Fruit fly (Drosophila melanogaster) whole organism, embryonic: ENCODE measurements around the gene CG42820.

Source experiments
- CG10274 ChIP-seq: fragments of 200-800 bp; sonication (Bioruptor generic); optimal IDR thresholded peaks from 3 replicates; lab custom pipeline; 2017; ENCODE audit warnings: missing biosample characterization, mild to moderate bottlenecking, missing genetic modification characterization
- CG10543 ChIP-seq: fragments of 200-800 bp; sonication (Bioruptor generic); optimal IDR thresholded peaks from 3 replicates; lab custom pipeline; 2017; ENCODE audit warnings: missing biosample characterization, mild to moderate bottlenecking, missing genetic modification characterization, moderate library complexity
- CG11247 ChIP-seq: fragments of 200-800 bp; sonication (Bioruptor generic); IDR thresholded peaks from 2 replicates; pipeline ENCODE4 v1.3.6; 2022; ENCODE audit warnings: missing biosample characterization, missing genetic modification characterization
- CG11560 ChIP-seq: fragments of 200-800 bp; sonication (Bioruptor generic); IDR thresholded peaks from 3 replicates; pipeline ENCODE4 v1.3.6; 2022; ENCODE audit warnings: missing biosample characterization, missing genetic modification characterization
- CG13775 ChIP-seq: fragments of 200-800 bp; sonication (Bioruptor generic); optimal IDR thresholded peaks from 3 replicates; lab custom pipeline; 2017; ENCODE audit warnings: missing biosample characterization, mild to moderate bottlenecking, missing genetic modification characterization
- CG15073 ChIP-seq: fragments of 200-800 bp; sonication (Bioruptor generic); optimal IDR thresholded peaks from 2 replicates; lab custom pipeline; 2016; ENCODE audit warnings: missing biosample characterization, missing genetic modification characterization
- CG15696 ChIP-seq: fragments of 200-800 bp; sonication (Bioruptor generic); optimal IDR thresholded peaks from 2 replicates; lab custom pipeline; 2019; ENCODE audit warnings: missing biosample characterization, mild to moderate bottlenecking, missing genetic modification characterization, moderate library complexity
- CG18262 ChIP-seq: fragments of 200-800 bp; optimal IDR thresholded peaks from 3 replicates; lab custom pipeline; 2019; ENCODE audit warnings: missing biosample characterization, mild to moderate bottlenecking, missing genetic modification characterization, moderate library complexity
- CG18764 ChIP-seq: fragments of 200-800 bp; sonication (Bioruptor generic); optimal IDR thresholded peaks from 3 replicates; lab custom pipeline; 2016; ENCODE audit warnings: missing biosample characterization, missing genetic modification characterization
- CG2875 ChIP-seq: fragments of 200-800 bp; sonication (Bioruptor generic); optimal IDR thresholded peaks from 2 replicates; lab custom pipeline; 2017; ENCODE audit warnings: missing biosample characterization, mild to moderate bottlenecking, missing genetic modification characterization, missing genetic modification reagents
- CG2889 ChIP-seq: fragments of 200-800 bp; sonication (Bioruptor generic); IDR thresholded peaks from 3 replicates; pipeline ENCODE4 v1.3.6; 2022; ENCODE audit warnings: missing biosample characterization, missing genetic modification characterization
- CG3065 ChIP-seq: fragments of 200-800 bp; sonication (Bioruptor generic); optimal IDR thresholded peaks from 2 replicates; lab custom pipeline; 2016; ENCODE audit warnings: missing biosample characterization, missing genetic modification characterization
- CG32532 ChIP-seq: fragments of 200-800 bp; sonication (Bioruptor generic); IDR thresholded peaks from 2 replicates; pipeline ENCODE4 v1.3.6; 2022; ENCODE audit warnings: missing biosample characterization, missing genetic modification characterization
- CG4328 ChIP-seq: fragments of 200-800 bp; sonication (Bioruptor generic); optimal IDR thresholded peaks from 3 replicates; lab custom pipeline; 2017; ENCODE audit warnings: missing biosample characterization, missing genetic modification reagents, missing genetic modification characterization
- CG4820 ChIP-seq: fragments of 200-800 bp; sonication (Bioruptor generic); optimal IDR thresholded peaks from 3 replicates; lab custom pipeline; 2016; ENCODE audit warnings: missing biosample characterization, missing genetic modification characterization
- CG7556 ChIP-seq: fragments of 200-800 bp; sonication (Bioruptor generic); optimal IDR thresholded peaks from 2 replicates; lab custom pipeline; 2017; ENCODE audit warnings: missing biosample characterization, mild to moderate bottlenecking, missing genetic modification characterization
- CG8290 ChIP-seq, 3 experiments: fragments of 200-800 bp; sonication (Bioruptor generic); optimal IDR thresholded peaks; 2 replicates each; lab custom pipeline; 2016 to 2019; ENCODE audit warnings: missing biosample characterization in 3 of 3, missing genetic modification characterization in 3 of 3, mild to moderate bottlenecking in 2 of 3, moderate library complexity in 1 of 3
- CG9817 ChIP-seq: fragments of 200-800 bp; sonication (Bioruptor generic); optimal IDR thresholded peaks from 2 replicates; lab custom pipeline; 2018; ENCODE audit warnings: missing biosample characterization, mild to moderate bottlenecking, missing genetic modification characterization, moderate library complexity
- CG9932 ChIP-seq: fragments of 200-800 bp; sonication (Bioruptor generic); IDR thresholded peaks from 2 replicates; pipeline ENCODE4 v1.3.6; 2022; ENCODE audit warnings: missing biosample characterization, missing genetic modification characterization
- Hr39 ChIP-seq: fragments of >200 bp; optimal IDR thresholded peaks from 2 replicates; lab custom pipeline; 2017
- Kr ChIP-seq: fragments of 200-800 bp; sonication (Bioruptor generic); optimal IDR thresholded peaks from 2 replicates; lab custom pipeline; 2017; ENCODE audit warnings: missing biosample characterization, mild to moderate bottlenecking, missing genetic modification characterization
- Lim3 ChIP-seq: fragments of 200-800 bp; sonication (Bioruptor generic); IDR thresholded peaks from 2 replicates; pipeline ENCODE4 v1.3.6; 2022; ENCODE audit warnings: missing biosample characterization, missing genetic modification characterization
- Med ChIP-seq: fragments of 200-800 bp; sonication (Bioruptor generic); peaks from one replicate; lab custom pipeline; 2016; ENCODE audit warnings: missing biosample characterization, missing genetic modification characterization, mild to moderate bottlenecking, inconsistent platforms, moderate library complexity
- Mes4 ChIP-seq: fragments of 200-800 bp; sonication (Bioruptor generic); optimal IDR thresholded peaks from 2 replicates; lab custom pipeline; 2016; ENCODE audit warnings: missing biosample characterization, missing genetic modification characterization
- Xrp1 ChIP-seq: fragments of 200-800 bp; sonication (Bioruptor generic); IDR thresholded peaks from 2 replicates; pipeline ENCODE4 v1.3.6; 2022; ENCODE audit warnings: missing biosample characterization, missing genetic modification characterization
- amos ChIP-seq: fragments of 200-800 bp; sonication (Bioruptor generic); IDR thresholded peaks from 2 replicates; pipeline ENCODE4 v1.3.6; 2022; ENCODE audit warnings: missing biosample characterization, missing genetic modification characterization; ENCODE audit not compliant: partially characterized antibody
- bowl ChIP-seq: fragments of 200-800 bp; sonication (Bioruptor generic); IDR thresholded peaks from 2 replicates; pipeline ENCODE4 v1.3.6; 2022; ENCODE audit warnings: missing biosample characterization, missing genetic modification characterization
- btn ChIP-seq: fragments of 200-800 bp; sonication (Bioruptor generic); optimal IDR thresholded peaks from 2 replicates; lab custom pipeline; 2016; ENCODE audit warnings: missing biosample characterization, missing genetic modification characterization
- chinmo ChIP-seq: fragments of 200-800 bp; sonication (Bioruptor generic); IDR thresholded peaks from 4 replicates; pipeline ENCODE4 v1.3.6; 2022; ENCODE audit warnings: missing biosample characterization, missing genetic modification characterization; ENCODE audit not compliant: partially characterized antibody
- chm ChIP-seq: fragments of 200-800 bp; sonication (Bioruptor generic); IDR thresholded peaks from 2 replicates; pipeline ENCODE4 v1.3.6; 2022; ENCODE audit warnings: missing biosample characterization, missing genetic modification characterization
- cwo ChIP-seq: fragments of 200-800 bp; sonication (Bioruptor generic); optimal IDR thresholded peaks from 3 replicates; lab custom pipeline; 2017; ENCODE audit warnings: missing biosample characterization, missing genetic modification characterization, mild to moderate bottlenecking, moderate library complexity, missing genetic modification reagents
- gcm2 ChIP-seq: fragments of 200-800 bp; sonication (Bioruptor generic); optimal IDR thresholded peaks from 2 replicates; lab custom pipeline; 2016; ENCODE audit warnings: missing biosample characterization, missing genetic modification characterization
- hkb ChIP-seq, 2 experiments: fragments of 200-800 bp in 1 of 2; fragments of >200 bp in 1 of 2; sonication (Bioruptor generic) in 1 of 2; IDR thresholded peaks in 1 of 2; optimal IDR thresholded peaks in 1 of 2; 2 replicates each; pipeline versions ENCODE4 v1.3.6 to Lab custom; 2017 to 2022; ENCODE audit warnings: missing biosample characterization in 1 of 2, missing genetic modification characterization in 1 of 2
- ind ChIP-seq: fragments of 200-800 bp; sonication (Bioruptor generic); optimal IDR thresholded peaks from 3 replicates; lab custom pipeline; 2016; ENCODE audit warnings: missing biosample characterization, missing genetic modification characterization
- lab ChIP-seq: fragments of 200-800 bp; sonication (Bioruptor generic); optimal IDR thresholded peaks from 3 replicates; lab custom pipeline; 2017; ENCODE audit warnings: missing biosample characterization, missing genetic modification characterization, mild to moderate bottlenecking, moderate library complexity, missing genetic modification reagents
- lilli ChIP-seq: fragments of 200-800 bp; sonication (Bioruptor generic); optimal IDR thresholded peaks from 3 replicates; lab custom pipeline; 2016; ENCODE audit warnings: missing biosample characterization, missing genetic modification characterization
- oc ChIP-seq: fragments of 200-800 bp; sonication (Bioruptor generic); optimal IDR thresholded peaks from 2 replicates; lab custom pipeline; 2018; ENCODE audit warnings: missing biosample characterization, mild to moderate bottlenecking, missing genetic modification characterization, moderate library complexity
- onecut ChIP-seq: fragments of 200-800 bp; sonication (Bioruptor generic); IDR thresholded peaks from 2 replicates; pipeline ENCODE4 v1.3.6; 2022; ENCODE audit warnings: missing biosample characterization, missing genetic modification characterization
- pfk ChIP-seq: fragments of 200-800 bp; sonication (Bioruptor generic); optimal IDR thresholded peaks from 2 replicates; lab custom pipeline; 2018; ENCODE audit warnings: missing biosample characterization, mild to moderate bottlenecking, missing genetic modification characterization, moderate library complexity
- prd ChIP-seq, 3 experiments: fragments of >200 bp in 2 of 3; fragments of 200-800 bp in 1 of 3; sonication (Bioruptor generic) in 1 of 3; optimal IDR thresholded peaks in 2 of 3; IDR thresholded peaks in 1 of 3; 2 replicates in 2 of 3; 3 replicates in 1 of 3; pipeline versions ENCODE4 v1.3.6 to Lab custom; 2017 to 2022; ENCODE audit warnings: missing biosample characterization in 1 of 3, missing genetic modification characterization in 1 of 3
- pum ChIP-seq: fragments of 200-800 bp; sonication (Bioruptor generic); optimal IDR thresholded peaks from 2 replicates; lab custom pipeline; 2016; ENCODE audit warnings: missing biosample characterization, missing genetic modification characterization
- sens-2 ChIP-seq: fragments of 200-800 bp; sonication (Bioruptor generic); IDR thresholded peaks from 2 replicates; pipeline ENCODE4 v1.3.6; 2022; ENCODE audit warnings: missing biosample characterization, missing genetic modification characterization
- shn ChIP-seq: fragments of 200-800 bp; sonication (Bioruptor generic); optimal IDR thresholded peaks from 3 replicates; lab custom pipeline; 2016; ENCODE audit warnings: missing biosample characterization, missing genetic modification characterization
- stwl ChIP-seq: fragments of 200-800 bp; sonication (Bioruptor generic); optimal IDR thresholded peaks from 3 replicates; lab custom pipeline; 2018; ENCODE audit warnings: missing biosample characterization, mild to moderate bottlenecking, missing genetic modification characterization, moderate library complexity
- sug ChIP-seq: fragments of 200-800 bp; optimal IDR thresholded peaks from 2 replicates; lab custom pipeline; 2019; ENCODE audit warnings: missing biosample characterization, mild to moderate bottlenecking, missing genetic modification characterization, moderate library complexity
- vvl ChIP-seq: fragments of 200-800 bp; sonication (Bioruptor generic); IDR thresholded peaks from 2 replicates; pipeline ENCODE4 v1.3.6; 2022; ENCODE audit warnings: missing biosample characterization, missing genetic modification characterization
- wek ChIP-seq: fragments of 200-800 bp; sonication (Bioruptor generic); optimal IDR thresholded peaks from 3 replicates; lab custom pipeline; 2018; ENCODE audit warnings: missing biosample characterization, mild to moderate bottlenecking, missing genetic modification characterization, moderate library complexity
- zen ChIP-seq: fragments of 200-800 bp; sonication (Bioruptor generic); optimal IDR thresholded peaks from 3 replicates; lab custom pipeline; 2018; ENCODE audit warnings: missing biosample characterization, mild to moderate bottlenecking, missing genetic modification characterization, moderate library complexity

CG42820 gene

DNA sequence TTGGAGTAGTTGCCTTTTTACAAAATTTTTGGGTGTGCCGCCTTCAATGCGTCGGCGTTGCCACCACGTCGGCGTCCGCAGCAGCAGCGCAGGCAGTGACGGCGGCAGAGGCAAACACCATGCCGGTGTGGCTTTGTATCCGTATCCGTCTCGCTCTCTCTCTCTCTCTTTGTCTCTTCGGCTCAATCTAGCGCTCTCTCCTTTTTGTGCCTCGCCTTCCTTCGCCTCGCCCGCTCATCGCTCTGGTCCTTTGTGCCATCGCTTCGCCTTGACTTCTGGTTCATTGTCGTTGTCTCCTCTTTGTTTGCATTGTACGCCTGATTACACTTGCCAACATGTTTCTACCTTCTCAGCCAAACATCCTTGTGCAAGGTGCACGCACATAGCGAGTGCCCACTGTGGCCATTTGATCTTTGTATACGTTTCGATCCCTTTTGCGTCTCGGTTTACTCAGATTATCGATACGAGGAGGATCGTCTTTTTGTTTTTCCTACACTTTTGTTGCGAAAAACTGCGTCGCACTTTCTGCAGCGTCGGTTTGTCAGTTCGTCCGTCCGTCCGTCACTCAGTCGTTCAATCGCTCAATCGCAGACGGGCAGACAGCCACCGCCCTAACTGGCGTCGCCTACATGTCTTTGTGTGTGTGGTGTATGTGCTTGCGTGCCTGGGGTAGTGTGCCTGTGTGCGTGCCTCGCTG, 24.3 kb upstream of the CG42820 start (continued):
- 0 out of 2 replicates have a peak, but pooled peaks have one; percentile 41 for TF ChIP-seq CG32532 (GFP tag; lab: Robert Waterston, UW)
- no peak for TF ChIP-seq CG3065 (GFP tag; lab: Kevin White, UChicago)
- peak; percentile 29 for TF ChIP-seq btn (GFP tag; lab: Kevin White, UChicago)
- TF ChIP-seq vvl (GFP tag; lab: Robert Waterston, UW) = no peak
- no peak for TF ChIP-seq CG18262 (tag; lab: Kevin White, UChicago)
- no peak for TF ChIP-seq Lim3 (GFP tag; lab: Robert Waterston, UW)
- no peak for TF ChIP-seq CG11560 (tag; lab: Robert Waterston, UW)
- no peak for TF ChIP-seq CG9817
- TF ChIP-seq hkb (optimal IDR thresholded peaks at IDR 0.05; lab: Kevin White, UChicago) = no peak
- no peak for TF ChIP-seq hkb (GFP tag; IDR thresholded peaks at IDR 0.05; lab: Robert Waterston, UW)
- TF ChIP-seq CG2889 = peak; percentile 78
- peak; percentile 39 for TF ChIP-seq zen (tag; lab: Kevin White, UChicago)
- no peak for TF ChIP-seq Mes4
- TF ChIP-seq CG2875 (GFP tag; lab: Kevin White, UChicago) = no peak
- TF ChIP-seq CG13775 = no peak
- no peak for TF ChIP-seq CG15073 (GFP tag; lab: Kevin White, UChicago)
- TF ChIP-seq prd (optimal IDR thresholded peaks at IDR 0.05; lab: Kevin White, UChicago) = no peak
- no peak for TF ChIP-seq prd (GFP tag; IDR thresholded peaks at IDR 0.05; lab: Robert Waterston, UW)
- peak; percentile 36 for TF ChIP-seq wek (GFP tag; lab: Kevin White, UChicago)
- TF ChIP-seq Kr = no peak
- no peak for TF ChIP-seq CG7556 (GFP tag; lab: Kevin White, UChicago)
- TF ChIP-seq CG4328 = no peak
- TF ChIP-seq chinmo (GFP tag; lab: Robert Waterston, UW) = 0 out of 4 replicates have a peak, but pooled peaks have one; percentile 16
- no peak for TF ChIP-seq bowl (GFP tag; lab: Robert Waterston, UW)
- no peak for TF ChIP-seq shn (GFP tag; lab: Kevin White, UChicago)
- TF ChIP-seq oc (tag; lab: Kevin White, UChicago) = no peak
- peak; percentile 8 for TF ChIP-seq pum
- no peak for TF ChIP-seq CG8290 (GFP tag; optimal IDR thresholded peaks at IDR 0.05; lab: Kevin White, UChicago)
- TF ChIP-seq CG8290 (tag; optimal IDR thresholded peaks at IDR 0.05; lab: Kevin White, UChicago) = no peak
- TF ChIP-seq CG10543 (GFP tag; lab: Kevin White, UChicago) = peak; percentile 26
- TF ChIP-seq Xrp1 = peak; percentile 36; the same call in 1 of the 2 replicates
- no peak for TF ChIP-seq CG10274 (GFP tag; lab: Kevin White, UChicago)
- no peak for TF ChIP-seq Hr39 (lab: Kevin White, UChicago)
- TF ChIP-seq pfk (GFP tag; lab: Kevin White, UChicago) = no peak
- no peak for TF ChIP-seq CG11247 (GFP tag; lab: Robert Waterston, UW)
- TF ChIP-seq lab = no peak
- no peak for TF ChIP-seq gcm2 (GFP tag; lab: Kevin White, UChicago)
- TF ChIP-seq lilli (GFP tag; lab: Kevin White, UChicago) = peak; percentile 23
- no peak for TF ChIP-seq sens-2
- TF ChIP-seq amos (GFP tag; lab: Robert Waterston, UW) = 0 out of 2 replicates have a peak, but pooled peaks have one; percentile 17
- no peak for TF ChIP-seq CG18764 (GFP tag; lab: Kevin White, UChicago)
- TF ChIP-seq onecut = no peak
- TF ChIP-seq stwl (tag; lab: Kevin White, UChicago) = peak; percentile 6
- no peak for TF ChIP-seq ind (GFP tag; lab: Kevin White, UChicago)
- peak; percentile 47 for TF ChIP-seq chm (GFP tag; lab: Robert Waterston, UW)
- TF ChIP-seq CG15696 = peak; percentile 32
- TF ChIP-seq CG4820 (GFP tag; lab: Kevin White, UChicago) = no peak
- TF ChIP-seq Med (GFP tag; lab: Kevin White, UChicago) = peak; percentile 80
- TF ChIP-seq cwo = no peak
- no peak for TF ChIP-seq sug (tag; lab: Kevin White, UChicago)
- peak; percentile 31; the same call in 1 of the 2 replicates for TF ChIP-seq CG9932 (GFP tag; lab: Robert Waterston, UW)
